Fruit fly (Drosophila melanogaster) whole organism, embryonic: ENCODE data around the gene CG42784.
A peak's percentile ranks its signal among the peaks of the same experiment; 100 is the strongest.

ENCODE experiments used
- Adf1 ChIP-seq: fragments of 200-800 bp; sonication (Bioruptor generic); IDR thresholded peaks from 2 replicates; pipeline ENCODE4 v1.3.6; 2022; ENCODE audit warnings: missing biosample characterization, missing genetic modification characterization
- Bgb ChIP-seq: fragments of 200-800 bp; sonication (Bioruptor generic); IDR thresholded peaks from 2 replicates; pipeline ENCODE4 v1.3.6; 2022; ENCODE audit warnings: missing biosample characterization, missing genetic modification characterization; ENCODE audit not compliant: partially characterized antibody
- CG10543 ChIP-seq: fragments of 200-800 bp; sonication (Bioruptor generic); optimal IDR thresholded peaks from 3 replicates; lab custom pipeline; 2017; ENCODE audit warnings: missing biosample characterization, mild to moderate bottlenecking, missing genetic modification characterization, moderate library complexity
- CG10959 ChIP-seq: fragments of 200-800 bp; sonication (Bioruptor generic); IDR thresholded peaks from 2 replicates; pipeline ENCODE4 v1.3.6; 2022; ENCODE audit warnings: missing biosample characterization, missing genetic modification characterization
- CG11504 ChIP-seq: fragments of 200-800 bp; sonication (Bioruptor generic); optimal IDR thresholded peaks from 3 replicates; lab custom pipeline; 2019; ENCODE audit warnings: missing biosample characterization, mild to moderate bottlenecking, missing genetic modification characterization, moderate library complexity
- CG12219 ChIP-seq: fragments of 200-800 bp; sonication (Bioruptor generic); optimal IDR thresholded peaks from 3 replicates; lab custom pipeline; 2018; ENCODE audit warnings: missing biosample characterization, mild to moderate bottlenecking, missing genetic modification characterization
- CG13296 ChIP-seq: fragments of 200-800 bp; sonication (Bioruptor generic); optimal IDR thresholded peaks from 3 replicates; lab custom pipeline; 2018; ENCODE audit warnings: missing biosample characterization, mild to moderate bottlenecking, missing genetic modification characterization
- CG14860 ChIP-seq: fragments of 200-800 bp; sonication (Bioruptor generic); IDR thresholded peaks from 3 replicates; pipeline ENCODE4 v1.3.6; 2022; ENCODE audit warnings: missing biosample characterization, missing genetic modification characterization; ENCODE audit not compliant: partially characterized antibody
- CG15479 ChIP-seq: fragments of 200-800 bp; sonication (Bioruptor generic); optimal IDR thresholded peaks from 3 replicates; lab custom pipeline; 2019; ENCODE audit warnings: missing biosample characterization, mild to moderate bottlenecking, missing genetic modification characterization, moderate library complexity
- CG15514 ChIP-seq: fragments of 200-800 bp; sonication (Bioruptor generic); optimal IDR thresholded peaks from 3 replicates; lab custom pipeline; 2017; ENCODE audit warnings: missing biosample characterization, missing genetic modification characterization, mild to moderate bottlenecking, moderate library complexity, missing genetic modification reagents
- CG16813 ChIP-seq: fragments of 200-800 bp; sonication (Bioruptor generic); IDR thresholded peaks from 3 replicates; pipeline ENCODE4 v1.3.6; 2022; ENCODE audit warnings: missing biosample characterization, missing genetic modification characterization; ENCODE audit not compliant: partially characterized antibody
- CG17829 ChIP-seq: fragments of 200-800 bp; optimal IDR thresholded peaks from 2 replicates; lab custom pipeline; 2019; ENCODE audit warnings: missing biosample characterization, mild to moderate bottlenecking, missing genetic modification characterization, moderate library complexity
- CG18599 ChIP-seq: fragments of 200-800 bp; sonication (Bioruptor generic); optimal IDR thresholded peaks from 3 replicates; lab custom pipeline; 2017; ENCODE audit warnings: missing biosample characterization, missing genetic modification characterization, mild to moderate bottlenecking, moderate library complexity, missing genetic modification reagents
- CG2129 ChIP-seq: fragments of 200-800 bp; sonication (Bioruptor generic); IDR thresholded peaks from 2 replicates; pipeline ENCODE4 v1.3.6; 2022; ENCODE audit warnings: missing biosample characterization, missing genetic modification characterization; ENCODE audit not compliant: partially characterized antibody
- CG2875 ChIP-seq: fragments of 200-800 bp; sonication (Bioruptor generic); optimal IDR thresholded peaks from 2 replicates; lab custom pipeline; 2017; ENCODE audit warnings: missing biosample characterization, mild to moderate bottlenecking, missing genetic modification characterization, missing genetic modification reagents
- CG30020 ChIP-seq: fragments of 200-800 bp; optimal IDR thresholded peaks from 2 replicates; lab custom pipeline; 2019; ENCODE audit warnings: missing biosample characterization, mild to moderate bottlenecking, missing genetic modification characterization, moderate library complexity
- CG33557 ChIP-seq: fragments of 200-800 bp; sonication (Bioruptor generic); optimal IDR thresholded peaks from 2 replicates; lab custom pipeline; 2019; ENCODE audit warnings: missing biosample characterization, mild to moderate bottlenecking, missing genetic modification characterization, moderate library complexity
- CG4282 ChIP-seq: fragments of 200-800 bp; sonication (Bioruptor generic); optimal IDR thresholded peaks from 2 replicates; lab custom pipeline; 2016; ENCODE audit warnings: missing biosample characterization, missing genetic modification characterization
- CG4707 ChIP-seq: fragments of 200-800 bp; sonication (Bioruptor generic); optimal IDR thresholded peaks from 2 replicates; lab custom pipeline; 2018; ENCODE audit warnings: missing biosample characterization, mild to moderate bottlenecking, missing genetic modification characterization, moderate library complexity
- CG7372 ChIP-seq: fragments of 200-800 bp; sonication (Bioruptor generic); IDR thresholded peaks from 2 replicates; pipeline ENCODE4 v1.3.6; 2022; ENCODE audit warnings: missing biosample characterization, missing genetic modification characterization
- D19A ChIP-seq: fragments of 200-800 bp; optimal IDR thresholded peaks from 3 replicates; lab custom pipeline; 2019; ENCODE audit warnings: missing biosample characterization, mild to moderate bottlenecking, missing genetic modification characterization, moderate library complexity
- Dad ChIP-seq: fragments of 200-800 bp; sonication (Bioruptor generic); optimal IDR thresholded peaks from 3 replicates; lab custom pipeline; 2016; ENCODE audit warnings: missing biosample characterization, missing genetic modification characterization
- Ets65A ChIP-seq: fragments of 200-800 bp; sonication (Bioruptor generic); peaks from one replicate; lab custom pipeline; 2016; ENCODE audit warnings: missing biosample characterization, missing genetic modification characterization
- H2.0 ChIP-seq: fragments of 200-800 bp; sonication (Bioruptor generic); IDR thresholded peaks from 2 replicates; pipeline ENCODE4 v1.3.6; 2022; ENCODE audit warnings: missing biosample characterization, missing genetic modification characterization
- HmgZ ChIP-seq: fragments of 200-800 bp; sonication (Bioruptor generic); optimal IDR thresholded peaks from 2 replicates; lab custom pipeline; 2018; ENCODE audit warnings: missing biosample characterization, mild to moderate bottlenecking, missing genetic modification characterization
- Hr78 ChIP-seq, 2 experiments: fragments of 200-800 bp in 1 of 2; fragments of >200 bp in 1 of 2; sonication (Bioruptor generic) in 1 of 2; optimal IDR thresholded peaks; 2 replicates each; lab custom pipeline; 2017 to 2019; ENCODE audit warnings: missing biosample characterization in 2 of 2, missing genetic modification characterization in 2 of 2, mild to moderate bottlenecking in 1 of 2, moderate library complexity in 1 of 2
- Lim3 ChIP-seq: fragments of 200-800 bp; sonication (Bioruptor generic); IDR thresholded peaks from 2 replicates; pipeline ENCODE4 v1.3.6; 2022; ENCODE audit warnings: missing biosample characterization, missing genetic modification characterization
- Meics ChIP-seq: fragments of 200-800 bp; sonication (Bioruptor generic); optimal IDR thresholded peaks from 2 replicates; lab custom pipeline; 2017; ENCODE audit warnings: missing biosample characterization, mild to moderate bottlenecking, missing genetic modification characterization
- Mes4 ChIP-seq: fragments of 200-800 bp; sonication (Bioruptor generic); optimal IDR thresholded peaks from 2 replicates; lab custom pipeline; 2016; ENCODE audit warnings: missing biosample characterization, missing genetic modification characterization
- Myb ChIP-seq: fragments of 200-800 bp; sonication (Bioruptor generic); optimal IDR thresholded peaks from 2 replicates; lab custom pipeline; 2016; ENCODE audit warnings: missing biosample characterization, missing genetic modification characterization
- NFAT ChIP-seq: fragments of 200-800 bp; sonication (Bioruptor generic); IDR thresholded peaks from 2 replicates; pipeline ENCODE4 v1.3.6; 2022; ENCODE audit warnings: missing biosample characterization, missing genetic modification characterization
- Ravus ChIP-seq: fragments of 200-800 bp; sonication (Bioruptor generic); IDR thresholded peaks from 2 replicates; pipeline ENCODE4 v1.3.6; 2022; ENCODE audit warnings: missing biosample characterization, missing genetic modification characterization
- Sry-δ ChIP-seq: fragments of 200-800 bp; sonication (Bioruptor generic); optimal IDR thresholded peaks from 2 replicates; lab custom pipeline; 2016; ENCODE audit warnings: missing biosample characterization, missing genetic modification characterization
- Xbp1 ChIP-seq: fragments of 200-800 bp; sonication (Bioruptor generic); optimal IDR thresholded peaks from 3 replicates; lab custom pipeline; 2016; ENCODE audit warnings: missing biosample characterization, mild to moderate bottlenecking, missing genetic modification characterization
- cas ChIP-seq: fragments of 200-800 bp; sonication (Bioruptor generic); IDR thresholded peaks from 2 replicates; pipeline ENCODE4 v1.3.6; 2022; ENCODE audit warnings: missing biosample characterization, missing genetic modification characterization
- caup ChIP-seq: fragments of 200-800 bp; sonication (Bioruptor generic); optimal IDR thresholded peaks from 3 replicates; lab custom pipeline; 2017; ENCODE audit warnings: missing biosample characterization, mild to moderate bottlenecking, missing genetic modification characterization, moderate library complexity; ENCODE audit not compliant: severe bottlenecking
- chif ChIP-seq, 2 experiments: fragments of 200-800 bp; sonication (Bioruptor generic); optimal IDR thresholded peaks; 3 replicates each; lab custom pipeline; 2016; ENCODE audit warnings: missing biosample characterization in 2 of 2, missing genetic modification characterization in 2 of 2
- gro ChIP-seq: fragments of 200-800 bp; sonication (Bioruptor generic); optimal IDR thresholded peaks from 2 replicates; lab custom pipeline; 2016; ENCODE audit warnings: missing biosample characterization, missing genetic modification characterization
- ind ChIP-seq: fragments of 200-800 bp; sonication (Bioruptor generic); optimal IDR thresholded peaks from 3 replicates; lab custom pipeline; 2016; ENCODE audit warnings: missing biosample characterization, missing genetic modification characterization
- mirr ChIP-seq: fragments of 200-800 bp; sonication (Bioruptor generic); optimal IDR thresholded peaks from 3 replicates; lab custom pipeline; 2018; ENCODE audit warnings: missing biosample characterization, mild to moderate bottlenecking, missing genetic modification characterization
- pros ChIP-seq: fragments of 200-800 bp; sonication (Bioruptor generic); optimal IDR thresholded peaks from 3 replicates; lab custom pipeline; 2019; ENCODE audit warnings: missing biosample characterization, mild to moderate bottlenecking, missing genetic modification characterization, moderate library complexity
- repo ChIP-seq: fragments of 200-800 bp; sonication (Bioruptor generic); optimal IDR thresholded peaks from 2 replicates; lab custom pipeline; 2016; ENCODE audit warnings: missing biosample characterization, missing genetic modification characterization
- sqz ChIP-seq: fragments of 200-800 bp; sonication (Bioruptor generic); optimal IDR thresholded peaks from 3 replicates; lab custom pipeline; 2018; ENCODE audit warnings: missing biosample characterization, mild to moderate bottlenecking, missing genetic modification characterization
- stwl ChIP-seq: fragments of 200-800 bp; sonication (Bioruptor generic); optimal IDR thresholded peaks from 3 replicates; lab custom pipeline; 2018; ENCODE audit warnings: missing biosample characterization, mild to moderate bottlenecking, missing genetic modification characterization, moderate library complexity
- sug ChIP-seq: fragments of 200-800 bp; optimal IDR thresholded peaks from 2 replicates; lab custom pipeline; 2019; ENCODE audit warnings: missing biosample characterization, mild to moderate bottlenecking, missing genetic modification characterization, moderate library complexity
- unpg ChIP-seq: fragments of 200-800 bp; sonication (Bioruptor generic); optimal IDR thresholded peaks from 3 replicates; lab custom pipeline; 2018; ENCODE audit warnings: missing biosample characterization, mild to moderate bottlenecking, missing genetic modification characterization, moderate library complexity
- vvl ChIP-seq: fragments of 200-800 bp; sonication (Bioruptor generic); IDR thresholded peaks from 2 replicates; pipeline ENCODE4 v1.3.6; 2022; ENCODE audit warnings: missing biosample characterization, missing genetic modification characterization
- zfh2 ChIP-seq: fragments of 200-800 bp; sonication (Bioruptor generic); optimal IDR thresholded peaks from 2 replicates; lab custom pipeline; 2016; ENCODE audit warnings: missing biosample characterization, missing genetic modification characterization

The CG42784 gene

DNA sequence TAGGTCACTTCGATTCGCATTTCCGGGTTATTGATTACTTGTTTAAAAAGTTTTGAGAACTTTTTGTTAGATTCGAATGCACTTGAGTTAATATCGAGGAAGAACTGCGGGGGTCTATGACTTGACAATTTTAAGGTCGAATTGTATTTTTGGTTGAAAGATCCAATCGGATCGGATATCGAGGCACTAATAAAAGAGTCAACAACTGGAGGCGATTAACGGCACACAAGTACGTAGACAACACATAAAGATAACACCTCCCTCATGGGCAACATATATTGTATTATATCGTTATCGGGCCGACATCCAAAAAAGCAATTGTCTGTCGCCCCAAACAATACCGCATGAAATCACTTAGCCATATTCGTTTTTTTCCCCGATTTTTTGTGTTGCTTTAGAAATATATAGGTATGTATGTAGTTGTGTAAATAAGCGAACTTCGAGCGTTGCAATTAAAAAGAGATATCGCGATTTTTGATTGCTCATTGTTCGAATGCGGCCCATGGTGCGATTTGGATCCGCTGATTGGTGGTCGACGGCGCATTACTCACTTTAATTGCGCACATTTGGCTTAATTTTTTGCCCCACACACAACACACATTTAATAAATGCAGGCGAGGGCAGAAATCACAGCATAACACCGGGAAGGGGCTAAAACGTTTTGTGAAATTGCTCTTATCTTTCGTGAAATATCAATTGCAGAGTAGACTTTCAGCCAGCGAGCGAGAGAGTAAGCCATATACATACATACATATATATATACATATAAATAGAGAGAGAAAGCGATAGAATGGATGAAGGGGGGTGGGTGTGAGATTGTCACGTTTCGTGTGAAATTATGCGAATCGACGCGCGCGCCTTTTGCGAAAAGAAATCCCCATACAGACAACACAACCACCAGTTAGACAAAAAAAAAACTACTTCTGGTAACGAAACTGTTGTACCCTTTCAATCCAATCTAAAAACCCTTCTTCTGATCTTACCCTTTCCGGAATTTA is 95.9 kb downstream of the CG42784 start:
- TF ChIP-seq zfh2 = no peak
- TF ChIP-seq CG11504 (tag; lab: Kevin White, UChicago) = no peak
- peak; percentile 1 for TF ChIP-seq Ets65A
- TF ChIP-seq repo (GFP tag; lab: Kevin White, UChicago) = no peak
- TF ChIP-seq stwl = no peak
- TF ChIP-seq CG13296 (GFP tag; lab: Kevin White, UChicago) = no peak
- peak; percentile 64 for TF ChIP-seq CG4707
- TF ChIP-seq Xbp1 (GFP tag; lab: Kevin White, UChicago) = no peak
- no peak for TF ChIP-seq CG2875
- no peak for TF ChIP-seq CG7372 (GFP tag; lab: Robert Waterston, UW)
- TF ChIP-seq D19A (tag; lab: Kevin White, UChicago) = peak; percentile 19
- TF ChIP-seq cas (GFP tag; lab: Robert Waterston, UW) = no peak
- no peak for TF ChIP-seq Sry-δ (GFP tag; lab: Kevin White, UChicago)
- no peak for TF ChIP-seq H2.0 (GFP tag; lab: Robert Waterston, UW)
- no peak for TF ChIP-seq CG2129 (GFP tag; lab: Robert Waterston, UW)
- TF ChIP-seq mirr (GFP tag; lab: Kevin White, UChicago) = peak; percentile 87
- peak; percentile 20 for TF ChIP-seq sug
- TF ChIP-seq chif (GFP tag; optimal IDR thresholded peaks at IDR 0.05; lab: Kevin White, UChicago) = no peak
- TF ChIP-seq CG16813 = no peak
- TF ChIP-seq gro (GFP tag; lab: Kevin White, UChicago) = no peak
- TF ChIP-seq Meics (GFP tag; lab: Kevin White, UChicago) = no peak
- TF ChIP-seq unpg = no peak
- no peak for TF ChIP-seq Hr78 (GFP tag; optimal IDR thresholded peaks at IDR 0.05; lab: Kevin White, UChicago)
- no peak for TF ChIP-seq CG18599 (GFP tag; lab: Kevin White, UChicago)
- no peak for TF ChIP-seq ind (GFP tag; lab: Kevin White, UChicago)
- TF ChIP-seq CG14860 (GFP tag; lab: Robert Waterston, UW) = no peak
- no peak for TF ChIP-seq CG4282 (GFP tag; lab: Kevin White, UChicago)
- TF ChIP-seq CG10959 (GFP tag; lab: Robert Waterston, UW) = no peak
- no peak for TF ChIP-seq CG15514 (GFP tag; lab: Kevin White, UChicago)
- no peak for TF ChIP-seq Ravus (GFP tag; lab: Robert Waterston, UW)
- TF ChIP-seq CG33557 = no peak
- TF ChIP-seq HmgZ (tag; lab: Kevin White, UChicago) = no peak
- TF ChIP-seq CG30020 (tag; lab: Kevin White, UChicago) = no peak
- TF ChIP-seq Adf1 (GFP tag; lab: Robert Waterston, UW) = no peak
- no peak for TF ChIP-seq CG10543
- TF ChIP-seq Lim3 (GFP tag; lab: Robert Waterston, UW) = no peak; the same call in 1 of the 2 replicates
- TF ChIP-seq CG17829 (tag; lab: Kevin White, UChicago) = no peak
- TF ChIP-seq sqz (GFP tag; lab: Kevin White, UChicago) = no peak
- TF ChIP-seq CG12219 = no peak
- TF ChIP-seq Bgb (GFP tag; lab: Robert Waterston, UW) = no peak
- no peak for TF ChIP-seq Dad
- no peak for TF ChIP-seq NFAT (GFP tag; lab: Robert Waterston, UW)
- TF ChIP-seq Mes4 (GFP tag; lab: Kevin White, UChicago) = no peak
- no peak for TF ChIP-seq vvl (GFP tag; lab: Robert Waterston, UW)
- TF ChIP-seq CG15479 (GFP tag; lab: Kevin White, UChicago) = no peak
- TF ChIP-seq Myb = no peak
- TF ChIP-seq pros (GFP tag; lab: Kevin White, UChicago) = peak; percentile 5
- TF ChIP-seq caup (GFP tag; lab: Kevin White, UChicago) = peak; percentile 10
